Fruit fly (Drosophila melanogaster) whole organism, embryonic: ENCODE measurements around the gene CG15635.

ENCODE experiments used
- CG11723 ChIP-seq: fragments of 200-800 bp; sonication (Bioruptor generic); optimal IDR thresholded peaks from 2 replicates; lab custom pipeline; 2017; ENCODE audit warnings: missing biosample characterization, mild to moderate bottlenecking, missing genetic modification characterization
- CG16779 ChIP-seq: fragments of 200-800 bp; sonication (Bioruptor generic); IDR thresholded peaks from 2 replicates; pipeline ENCODE4 v1.3.6; 2022; ENCODE audit warnings: missing biosample characterization, missing genetic modification characterization
- CG5180 ChIP-seq: fragments of 200-800 bp; sonication (Bioruptor generic); optimal IDR thresholded peaks from 3 replicates; lab custom pipeline; 2017; ENCODE audit warnings: missing biosample characterization, missing genetic modification characterization, mild to moderate bottlenecking, moderate library complexity, missing genetic modification reagents
- CG6813 ChIP-seq: fragments of 200-800 bp; sonication (Bioruptor generic); optimal IDR thresholded peaks from 2 replicates; lab custom pipeline; 2017; ENCODE audit warnings: missing biosample characterization, missing genetic modification characterization, mild to moderate bottlenecking, moderate library complexity, missing genetic modification reagents
- CG7372 ChIP-seq: fragments of 200-800 bp; sonication (Bioruptor generic); IDR thresholded peaks from 2 replicates; pipeline ENCODE4 v1.3.6; 2022; ENCODE audit warnings: missing biosample characterization, missing genetic modification characterization
- Dbx ChIP-seq: fragments of 200-800 bp; sonication (Bioruptor generic); IDR thresholded peaks from 3 replicates; pipeline ENCODE4 v1.3.6; 2022; ENCODE audit warnings: missing biosample characterization, missing genetic modification characterization
- Poxn ChIP-seq: fragments of 200-800 bp; sonication (Bioruptor generic); IDR thresholded peaks from 2 replicates; pipeline ENCODE4 v1.3.6; 2022; ENCODE audit warnings: missing biosample characterization, missing genetic modification characterization
- z ChIP-seq: fragments of 200-800 bp; sonication (Bioruptor generic); IDR thresholded peaks from 3 replicates; pipeline ENCODE4 v1.3.6; 2022; ENCODE audit warnings: missing biosample characterization, missing genetic modification characterization

CG15635 gene

dm6 chr2L:4694421-4694820 is 51.6 kb downstream of the CG15635 start, which contains the start of gene dcma:
TSS of gene dcma (plus strand) at chr2L:4694721.
- TF ChIP-seq CG6813 (GFP tag; lab: Kevin White, UChicago) (no peak), Dbx (GFP tag; lab: Robert Waterston, UW) (0 out of 3 replicates have a peak, but pooled peaks have one; percentile 26), CG5180 (GFP tag; lab: Kevin White, UChicago) (peak; percentile 10), z (GFP tag; lab: Robert Waterston, UW) (peak; percentile 81), CG11723 (GFP tag; lab: Kevin White, UChicago) (no peak), CG7372 (GFP tag; lab: Robert Waterston, UW) (peak; percentile 70), Poxn (GFP tag; lab: Robert Waterston, UW) (0 out of 2 replicates have a peak, but pooled peaks have one; percentile 12), CG16779 (GFP tag; lab: Robert Waterston, UW) (0 out of 2 replicates have a peak, but pooled peaks have one; percentile 11)
